Worm (Caenorhabditis elegans) whole organism, L2 larva: ENCODE results near the gene chil-25.

ENCODE experiments used
- C34F6.9 ChIP-seq: fragments of 150-350 bp; optimal IDR thresholded peaks from 2 replicates; lab custom pipeline; 2014; ENCODE audit warnings: missing biosample characterization, missing genetic modification characterization
- F13H6.1 ChIP-seq: sonication (generic microtip); optimal IDR thresholded peaks from 2 replicates; lab custom pipeline; 2016; ENCODE audit warnings: missing genetic modification characterization, missing compliant biosample characterization
- ZK546.5 ChIP-seq: sonication (generic microtip); optimal IDR thresholded peaks from 2 replicates; lab custom pipeline; 2017; ENCODE audit warnings: missing biosample characterization, missing genetic modification characterization
- alr-1 ChIP-seq: fragments of 150-350 bp; optimal IDR thresholded peaks from 2 replicates; lab custom pipeline; 2014; ENCODE audit warnings: missing biosample characterization, missing genetic modification characterization
- aly-2 ChIP-seq: fragments of 150-350 bp; optimal IDR thresholded peaks from 2 replicates; lab custom pipeline; 2014; ENCODE audit warnings: missing biosample characterization, missing genetic modification characterization
- ama-1 ChIP-seq: fragments of 150-350 bp; optimal IDR thresholded peaks from 2 replicates; lab custom pipeline; 2018; ENCODE audit warnings: inconsistent platforms
- blmp-1 ChIP-seq: sonication (generic microtip); optimal IDR thresholded peaks from 2 replicates; lab custom pipeline; 2017; ENCODE audit warnings: missing genetic modification characterization, mild to moderate bottlenecking, missing compliant biosample characterization, antibody characterized with exemption, moderate library complexity; ENCODE audit not compliant: insufficient read depth
- dmd-4 ChIP-seq: sonication (generic microtip); optimal IDR thresholded peaks from 2 replicates; lab custom pipeline; 2017; ENCODE audit warnings: missing biosample characterization, missing genetic modification characterization
- egl-27 ChIP-seq: sonication (generic microtip); optimal IDR thresholded peaks from 3 replicates; lab custom pipeline; 2017; ENCODE audit warnings: missing biosample characterization, missing genetic modification reagents, missing genetic modification characterization
- elt-1 ChIP-seq: fragments of 150-350 bp; optimal IDR thresholded peaks from 2 replicates; lab custom pipeline; 2014; ENCODE audit warnings: missing biosample characterization, missing genetic modification characterization
- lin-11 ChIP-seq: fragments of 150-350 bp; sonication (generic microtip); optimal IDR thresholded peaks from 2 replicates; lab custom pipeline; 2014; ENCODE audit warnings: missing biosample characterization, missing genetic modification characterization, inconsistent platforms, mixed read lengths
- lin-13 ChIP-seq: fragments of 150-350 bp; optimal IDR thresholded peaks from 2 replicates; lab custom pipeline; 2014; ENCODE audit warnings: missing biosample characterization, missing genetic modification reagents, missing genetic modification characterization
- lsy-2 ChIP-seq, 2 experiments: fragments of 150-350 bp in 1 of 2; sonication (generic microtip) in 1 of 2; optimal IDR thresholded peaks; 2 replicates each; lab custom pipeline; 2014 to 2017; ENCODE audit warnings: missing biosample characterization in 2 of 2, missing genetic modification characterization in 2 of 2
- mab-5 ChIP-seq: fragments of 150-350 bp; optimal IDR thresholded peaks from 2 replicates; lab custom pipeline; 2014; ENCODE audit warnings: missing biosample characterization, missing genetic modification characterization
- mdl-1 ChIP-seq, 2 experiments: fragments of 150-350 bp in 1 of 2; sonication (generic microtip) in 1 of 2; optimal IDR thresholded peaks; 2 replicates each; lab custom pipeline; 2017; ENCODE audit warnings: missing biosample characterization in 2 of 2, missing genetic modification characterization in 2 of 2
- nhr-10 ChIP-seq: sonication (generic microtip); optimal IDR thresholded peaks from 2 replicates; lab custom pipeline; 2017; ENCODE audit warnings: missing biosample characterization, missing genetic modification characterization
- nhr-12 ChIP-seq: fragments of 150-350 bp; optimal IDR thresholded peaks from 2 replicates; lab custom pipeline; 2014; ENCODE audit warnings: missing biosample characterization, missing genetic modification characterization
- nhr-23 ChIP-seq: fragments of 150-350 bp; optimal IDR thresholded peaks from 2 replicates; lab custom pipeline; 2014; ENCODE audit warnings: missing biosample characterization, missing genetic modification reagents, missing genetic modification characterization
- nhr-237 ChIP-seq: fragments of 150-350 bp; optimal IDR thresholded peaks from 2 replicates; lab custom pipeline; 2014; ENCODE audit warnings: missing biosample characterization, missing genetic modification characterization
- nhr-25 ChIP-seq: fragments of 150-350 bp; sonication (generic microtip); optimal IDR thresholded peaks from 3 replicates; lab custom pipeline; 2014; ENCODE audit warnings: missing biosample characterization, missing genetic modification characterization
- nhr-6 ChIP-seq: fragments of 150-350 bp; optimal IDR thresholded peaks from 2 replicates; lab custom pipeline; 2014; ENCODE audit warnings: missing biosample characterization, missing genetic modification characterization
- sem-4 ChIP-seq: fragments of 150-350 bp; optimal IDR thresholded peaks from 2 replicates; lab custom pipeline; 2014; ENCODE audit warnings: missing biosample characterization, missing genetic modification reagents, missing genetic modification characterization
- skn-1 ChIP-seq: sonication (generic microtip); optimal IDR thresholded peaks from 2 replicates; lab custom pipeline; 2017; ENCODE audit warnings: missing biosample characterization, missing genetic modification characterization
- sma-3 ChIP-seq: sonication (generic microtip); optimal IDR thresholded peaks from 2 replicates; lab custom pipeline; 2016; ENCODE audit warnings: missing genetic modification reagents, missing genetic modification characterization, missing compliant biosample characterization
- sma-9 ChIP-seq, 2 experiments: fragments of 150-350 bp in 1 of 2; sonication (generic microtip) in 1 of 2; optimal IDR thresholded peaks; 2 replicates each; lab custom pipeline; 2014 to 2016; ENCODE audit warnings: missing genetic modification characterization in 2 of 2, mild to moderate bottlenecking in 1 of 2, missing biosample characterization in 1 of 2, missing compliant biosample characterization in 1 of 2, missing genetic modification reagents in 1 of 2, moderate library complexity in 1 of 2
- snpc-4 ChIP-seq: fragments of 150-350 bp; optimal IDR thresholded peaks from 2 replicates; lab custom pipeline; 2014; ENCODE audit warnings: missing biosample characterization, missing genetic modification characterization
- unc-39 ChIP-seq: fragments of 150-350 bp; optimal IDR thresholded peaks from 2 replicates; lab custom pipeline; 2014; ENCODE audit warnings: missing biosample characterization, missing genetic modification characterization
- unc-62 ChIP-seq: fragments of 150-350 bp; optimal IDR thresholded peaks from 2 replicates; lab custom pipeline; 2014; ENCODE audit warnings: missing biosample characterization, missing genetic modification reagents, missing genetic modification characterization
- zag-1 ChIP-seq: fragments of 150-350 bp; optimal IDR thresholded peaks from 2 replicates; lab custom pipeline; 2014; ENCODE audit warnings: missing biosample characterization, missing genetic modification characterization

Gene chil-25

ce11 chrII:9474367-9475105 is at the start of gene chil-25, which contains the start of gene chil-26:
TSS of gene chil-25 (minus strand) at chrII:9474467.
TSS of gene chil-26 (plus strand) at chrII:9475055.
- TF ChIP-seq sma-9 (GFP tag; optimal IDR thresholded peaks at IDR 0.05; lab: Kevin White, UChicago) (no peak), sma-9 (tag; optimal IDR thresholded peaks at IDR 0.05; lab: Kevin White, UChicago) (no peak), snpc-4 (tag; lab: Kevin White, UChicago) (no peak), nhr-10 (tag; lab: Kevin White, UChicago) (no peak), skn-1 (no peak), aly-2 (tag; lab: Kevin White, UChicago) (no peak)

ce11 chrII:9523539-9524224 is 49.4 kb upstream of the chil-25 start, which contains the start of gene mex-6:
TSS of gene mex-6 (plus strand) at chrII:9524174.
- TF ChIP-seq nhr-23 (tag; lab: Kevin White, UChicago) = no peak
- TF ChIP-seq ZK546.5 (tag; lab: Kevin White, UChicago) = no peak
- TF ChIP-seq nhr-237 (tag; lab: Kevin White, UChicago) = no peak
- TF ChIP-seq lin-11 = no peak
- TF ChIP-seq ama-1 (lab: Kevin White, UChicago) = no peak
- TF ChIP-seq F13H6.1 = no peak
- TF ChIP-seq zag-1 (tag; lab: Kevin White, UChicago) = no peak

ce11 chrII:9522986-9523385 is 48.7 kb upstream of the chil-25 start, which contains the start of gene AH6.17:
TSS of gene AH6.17 (plus strand) at chrII:9523170.
- no peak for TF ChIP-seq lsy-2 (tag; optimal IDR thresholded peaks at IDR 0.05; lab: Kevin White, UChicago)

- no peak for TF ChIP-seq nhr-6 (tag; lab: Kevin White, UChicago)
- no peak for TF ChIP-seq nhr-23 (tag; lab: Kevin White, UChicago)
Observed at ce11 chrII:9521570-9521969, 47.3 kb upstream of the chil-25 start, which contains the start of gene sra-1. TSS of gene sra-1 (minus strand) at chrII:9521670.

ce11 chrII:9518781-9519180 is 44.5 kb upstream of the chil-25 start, which contains the start of the genes sfxn-1.1 and AH6.3:
TSS of gene sfxn-1.1 (minus strand) at chrII:9518881.
TSS of gene AH6.3 (plus strand) at chrII:9519055.
- TF ChIP-seq F13H6.1 = no peak
- no peak for TF ChIP-seq mdl-1 (tag; optimal IDR thresholded peaks at IDR 0.05; lab: Kevin White, UChicago)
- TF ChIP-seq ama-1 (lab: Kevin White, UChicago) = no peak
- TF ChIP-seq unc-62 (GFP tag; lab: Kevin White, UChicago) = no peak
- TF ChIP-seq ZK546.5 (tag; lab: Kevin White, UChicago) = no peak
- TF ChIP-seq mab-5 (tag; lab: Kevin White, UChicago) = no peak
- TF ChIP-seq egl-27 = no peak
- no peak for TF ChIP-seq sma-9 (GFP tag; optimal IDR thresholded peaks at IDR 0.05; lab: Kevin White, UChicago)
- no peak for TF ChIP-seq sma-9 (tag; optimal IDR thresholded peaks at IDR 0.05; lab: Kevin White, UChicago)
- no peak for TF ChIP-seq nhr-12
- no peak for TF ChIP-seq alr-1 (tag; lab: Kevin White, UChicago)
- no peak for TF ChIP-seq C34F6.9 (tag; lab: Kevin White, UChicago)
- no peak for TF ChIP-seq unc-39 (tag; lab: Kevin White, UChicago)
- no peak for TF ChIP-seq lin-13 (GFP tag; lab: Kevin White, UChicago)

ce11 chrII:9516836-9517235 is 42.6 kb upstream of the chil-25 start, which contains the start of gene gcy-1:
TSS of gene gcy-1 (minus strand) at chrII:9516936.
- TF ChIP-seq dmd-4 (tag; lab: Kevin White, UChicago) (no peak), blmp-1 (tag; lab: Kevin White, UChicago) (no peak), sma-3 (GFP tag; lab: Kevin White, UChicago) (no peak), sma-9 (GFP tag; optimal IDR thresholded peaks at IDR 0.05; lab: Kevin White, UChicago) (no peak), sma-9 (tag; optimal IDR thresholded peaks at IDR 0.05; lab: Kevin White, UChicago) (no peak), alr-1 (tag; lab: Kevin White, UChicago) (no peak), nhr-10 (tag; lab: Kevin White, UChicago) (no peak), elt-1 (tag; lab: Kevin White, UChicago) (no peak), sem-4 (no peak), ama-1 (lab: Kevin White, UChicago) (no peak), nhr-25 (tag; lab: Kevin White, UChicago) (no peak)
